Worm (Caenorhabditis elegans) whole organism, L2 larva: ENCODE results near the gene cyp-35A2.

ENCODE experiments used
- R02D3.7 ChIP-seq: fragments of 150-350 bp; optimal IDR thresholded peaks from 2 replicates; lab custom pipeline; 2014; ENCODE audit warnings: missing biosample characterization, missing genetic modification characterization
- aly-2 ChIP-seq: fragments of 150-350 bp; optimal IDR thresholded peaks from 2 replicates; lab custom pipeline; 2014; ENCODE audit warnings: missing biosample characterization, missing genetic modification characterization
- ama-1 ChIP-seq: fragments of 150-350 bp; optimal IDR thresholded peaks from 2 replicates; lab custom pipeline; 2018; ENCODE audit warnings: inconsistent platforms
- egl-27 ChIP-seq: sonication (generic microtip); optimal IDR thresholded peaks from 3 replicates; lab custom pipeline; 2017; ENCODE audit warnings: missing biosample characterization, missing genetic modification reagents, missing genetic modification characterization
- nhr-10 ChIP-seq: sonication (generic microtip); optimal IDR thresholded peaks from 2 replicates; lab custom pipeline; 2017; ENCODE audit warnings: missing biosample characterization, missing genetic modification characterization
- nhr-12 ChIP-seq: fragments of 150-350 bp; optimal IDR thresholded peaks from 2 replicates; lab custom pipeline; 2014; ENCODE audit warnings: missing biosample characterization, missing genetic modification characterization
- nhr-23 ChIP-seq: fragments of 150-350 bp; optimal IDR thresholded peaks from 2 replicates; lab custom pipeline; 2014; ENCODE audit warnings: missing biosample characterization, missing genetic modification reagents, missing genetic modification characterization
- sem-4 ChIP-seq: fragments of 150-350 bp; optimal IDR thresholded peaks from 2 replicates; lab custom pipeline; 2014; ENCODE audit warnings: missing biosample characterization, missing genetic modification reagents, missing genetic modification characterization
- zag-1 ChIP-seq: fragments of 150-350 bp; optimal IDR thresholded peaks from 2 replicates; lab custom pipeline; 2014; ENCODE audit warnings: missing biosample characterization, missing genetic modification characterization
- ztf-11 ChIP-seq: sonication (generic microtip); optimal IDR thresholded peaks from 2 replicates; lab custom pipeline; 2017; ENCODE audit warnings: missing biosample characterization, missing genetic modification characterization

- TF ChIP-seq nhr-10 (tag; lab: Kevin White, UChicago) (no peak), egl-27 (no peak), nhr-12 (tag; lab: Kevin White, UChicago) (no peak), ztf-11 (tag; lab: Kevin White, UChicago) (no peak), zag-1 (tag; lab: Kevin White, UChicago) (no peak), nhr-23 (tag; lab: Kevin White, UChicago) (no peak), ama-1 (no peak), R02D3.7 (tag; lab: Kevin White, UChicago) (no peak), sem-4 (tag; lab: Kevin White, UChicago) (no peak), aly-2 (tag; lab: Kevin White, UChicago) (no peak)
Observed at ce11 chrV:7321915-7322314, 42.1 kb downstream of the cyp-35A2 start, which contains the start of gene F10G2.10.
